Worm (Caenorhabditis elegans) whole organism, mixed stage, embryonic: ENCODE results near the gene abu-9.

Source experiments
- drap-1 ChIP-seq: fragments of 200-800 bp; sonication (Bioruptor generic); optimal IDR thresholded peaks from 3 replicates; lab custom pipeline; 2018; ENCODE audit warnings: mild to moderate bottlenecking, missing genetic modification characterization, missing compliant biosample characterization
- ham-2 ChIP-seq: fragments of 200-800 bp; sonication (Bioruptor generic); optimal IDR thresholded peaks from 2 replicates; lab custom pipeline; 2018; ENCODE audit warnings: mild to moderate bottlenecking, missing genetic modification characterization, missing compliant biosample characterization
- lsy-2 ChIP-seq: fragments of 150-350 bp; optimal IDR thresholded peaks from 2 replicates; lab custom pipeline; 2014; ENCODE audit warnings: missing biosample characterization, missing genetic modification characterization
- nhr-237 ChIP-seq: fragments of 150-350 bp; optimal IDR thresholded peaks from 2 replicates; lab custom pipeline; 2014; ENCODE audit warnings: missing biosample characterization, missing genetic modification characterization
- pha-4 ChIP-seq: fragments of 150-350 bp; optimal IDR thresholded peaks from 2 replicates; lab custom pipeline; 2018; ENCODE audit warnings: missing biosample characterization, missing genetic modification reagents, missing genetic modification characterization
- unc-39 ChIP-seq: fragments of 150-350 bp; optimal IDR thresholded peaks from 2 replicates; lab custom pipeline; 2014; ENCODE audit warnings: missing biosample characterization, missing genetic modification characterization
- unc-62 ChIP-seq: fragments of 150-350 bp; optimal IDR thresholded peaks from 2 replicates; lab custom pipeline; 2014; ENCODE audit warnings: missing biosample characterization, missing genetic modification reagents, missing genetic modification characterization

DNA sequence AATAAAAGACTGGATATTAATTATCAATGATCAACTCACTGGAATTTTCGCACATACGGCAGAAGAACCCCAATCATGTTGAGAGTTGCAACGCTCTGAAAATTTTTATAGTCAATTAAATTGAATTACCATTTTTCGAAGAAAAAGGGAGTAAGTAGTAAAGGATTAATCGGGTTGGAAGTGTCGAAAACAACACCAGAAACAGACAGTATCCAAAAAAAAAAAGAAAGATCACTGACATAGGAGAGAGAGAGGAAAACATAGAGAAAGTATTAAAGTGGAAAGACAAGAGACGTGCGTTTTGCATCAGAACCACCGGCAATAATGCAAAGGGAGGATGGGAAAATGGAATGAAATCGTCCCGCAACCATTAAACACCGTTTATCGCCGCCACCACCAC, 19.6 kb upstream of the abu-9 start, which contains the start of gene inx-5:
- TF ChIP-seq unc-39 (tag; lab: Kevin White, UChicago): no peak
- no peak for TF ChIP-seq pha-4 (tag; lab: Kevin White, UChicago)
- no peak for TF ChIP-seq lsy-2 (tag; lab: Kevin White, UChicago)
- no peak for TF ChIP-seq nhr-237 (tag; lab: Kevin White, UChicago)
- TF ChIP-seq drap-1 (GFP tag; lab: Kevin White, UChicago): no peak
- no peak for TF ChIP-seq unc-62 (GFP tag; lab: Kevin White, UChicago)
- no peak for TF ChIP-seq ham-2
